Worm (Caenorhabditis elegans): ENCODE measurements around the gene F40F9.10.

ce11 chrV:9709747-9710146 is 3.7 kb downstream of the F40F9.10 start, which contains the start of gene tag-120:
- TF ChIP-seq him-1 (tag; optimal IDR thresholded peaks at IDR 0.05) (no peak), dao-5 (tag; optimal IDR thresholded peaks at IDR 0.05) (no peak), W03F9.2 (tag; optimal IDR thresholded peaks at IDR 0.05) (no peak)

Data from whole organism, L4/young adult.